Worm (Caenorhabditis elegans): ENCODE data around the gene dvc-1.
"Not testable (repeated sequence)": the region's sequence is repeated elsewhere in the genome, so short reads cannot be mapped to it uniquely, and the experiment has no call there.

dvc-1 gene

DNA sequence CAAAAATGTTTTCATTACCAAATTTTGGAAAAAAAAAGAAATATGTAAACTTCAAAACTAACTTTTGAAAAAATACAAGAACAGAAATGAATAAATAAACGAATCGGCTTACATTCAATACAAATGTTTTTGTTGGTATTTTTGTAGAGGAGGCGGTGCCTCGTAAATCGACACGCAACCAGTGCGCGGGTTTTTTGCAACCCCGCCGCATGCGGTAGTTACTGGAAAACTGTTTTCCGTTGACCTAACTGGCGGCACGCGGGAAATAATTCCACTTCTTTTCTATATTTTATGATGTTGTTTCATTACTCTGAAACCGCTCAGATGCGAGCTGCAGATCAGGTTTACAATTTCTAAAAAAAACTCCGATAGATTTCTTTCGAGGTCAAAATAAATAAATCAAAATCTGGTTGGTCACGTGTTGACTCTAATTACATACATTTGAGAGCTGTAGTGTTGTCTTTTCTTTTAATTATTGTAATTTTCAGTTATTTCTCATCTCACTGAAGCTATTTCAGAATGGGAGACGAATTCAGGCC lies at the start of gene dvc-1, which contains the start of gene ima-1:
Gene dvc-1, minus strand, starts transcription at position 145 of the 539 bp plus-strand sequence.
Gene ima-1, plus strand, starts transcription at position 489 of the 539 bp plus-strand sequence.
- peak; percentile 12 for TF ChIP-seq hmbx-1 (tag; optimal IDR thresholded peaks at IDR 0.05)
- TF ChIP-seq hmg-4 (GFP tag; optimal IDR thresholded peaks at IDR 0.05): peak; percentile 50
- peak; percentile 75 for TF ChIP-seq sea-1 (GFP tag; conservative IDR thresholded peaks at IDR 0.05)
- TF ChIP-seq hnd-1 (tag; optimal IDR thresholded peaks at IDR 0.05): peak; percentile 43
- peak; percentile 0 for TF ChIP-seq ets-7 (tag; optimal IDR thresholded peaks at IDR 0.05)
- TF ChIP-seq ceh-36 (tag; optimal IDR thresholded peaks at IDR 0.05): peak; percentile 69
- no peak for TF ChIP-seq tra-4 (tag; optimal IDR thresholded peaks at IDR 0.05)
- no peak for TF ChIP-seq pes-1 (GFP tag; IDR thresholded peaks at IDR 0.05)
- peak; percentile 90 for TF ChIP-seq F13C5.2 (tag; optimal IDR thresholded peaks at IDR 0.05)
- peak; percentile 55; the same call in 1 of the 2 replicates for TF ChIP-seq scrt-1 (GFP tag; IDR thresholded peaks at IDR 0.05)
- peak; percentile 76 for TF ChIP-seq flt-1 (GFP tag; IDR thresholded peaks at IDR 0.05)
- peak; percentile 69; the same call in 1 of the 2 replicates for TF ChIP-seq tbx-11 (GFP tag; IDR thresholded peaks at IDR 0.05)
- no peak for TF ChIP-seq ama-1 (optimal IDR thresholded peaks at IDR 0.05)
- TF ChIP-seq ceh-13 (GFP tag; optimal IDR thresholded peaks at IDR 0.05): peak; percentile 65
- TF ChIP-seq tbx-37 (GFP tag; conservative IDR thresholded peaks at IDR 0.05): peak; percentile 74

- TF ChIP-seq hmbx-1 (tag; optimal IDR thresholded peaks at IDR 0.05); tbx-37 (GFP tag; conservative IDR thresholded peaks at IDR 0.05); hmg-4 (GFP tag; optimal IDR thresholded peaks at IDR 0.05): not testable (repeated sequence)
Observed at ce11 chrV:11286114-11286513, 47.0 kb upstream of the dvc-1 start, which contains the start of gene C03E10.3. Gene C03E10.3, plus strand, starts transcription at chrV:11286414.

ce11 chrV:11282272-11282671 lies 43.1 kb upstream of the dvc-1 start, which contains the start of gene gly-20:
Gene gly-20, plus strand, starts transcription at chrV:11282572.
- no peak for TF ChIP-seq ceh-13 (GFP tag; optimal IDR thresholded peaks at IDR 0.05)
- no peak for TF ChIP-seq tbx-11 (GFP tag; IDR thresholded peaks at IDR 0.05)
- TF ChIP-seq hnd-1 (tag; optimal IDR thresholded peaks at IDR 0.05): no peak
- TF ChIP-seq B0310.2 (tag; optimal IDR thresholded peaks at IDR 0.05): no peak
- no peak for TF ChIP-seq flt-1 (GFP tag; IDR thresholded peaks at IDR 0.05)
- no peak for TF ChIP-seq tra-4 (tag; optimal IDR thresholded peaks at IDR 0.05)
- no peak for TF ChIP-seq ets-7 (tag; optimal IDR thresholded peaks at IDR 0.05)
- TF ChIP-seq tbx-37 (GFP tag; conservative IDR thresholded peaks at IDR 0.05): no peak
- TF ChIP-seq pes-1 (GFP tag; IDR thresholded peaks at IDR 0.05): no peak
- no peak for TF ChIP-seq hmbx-1 (tag; optimal IDR thresholded peaks at IDR 0.05)

DNA sequence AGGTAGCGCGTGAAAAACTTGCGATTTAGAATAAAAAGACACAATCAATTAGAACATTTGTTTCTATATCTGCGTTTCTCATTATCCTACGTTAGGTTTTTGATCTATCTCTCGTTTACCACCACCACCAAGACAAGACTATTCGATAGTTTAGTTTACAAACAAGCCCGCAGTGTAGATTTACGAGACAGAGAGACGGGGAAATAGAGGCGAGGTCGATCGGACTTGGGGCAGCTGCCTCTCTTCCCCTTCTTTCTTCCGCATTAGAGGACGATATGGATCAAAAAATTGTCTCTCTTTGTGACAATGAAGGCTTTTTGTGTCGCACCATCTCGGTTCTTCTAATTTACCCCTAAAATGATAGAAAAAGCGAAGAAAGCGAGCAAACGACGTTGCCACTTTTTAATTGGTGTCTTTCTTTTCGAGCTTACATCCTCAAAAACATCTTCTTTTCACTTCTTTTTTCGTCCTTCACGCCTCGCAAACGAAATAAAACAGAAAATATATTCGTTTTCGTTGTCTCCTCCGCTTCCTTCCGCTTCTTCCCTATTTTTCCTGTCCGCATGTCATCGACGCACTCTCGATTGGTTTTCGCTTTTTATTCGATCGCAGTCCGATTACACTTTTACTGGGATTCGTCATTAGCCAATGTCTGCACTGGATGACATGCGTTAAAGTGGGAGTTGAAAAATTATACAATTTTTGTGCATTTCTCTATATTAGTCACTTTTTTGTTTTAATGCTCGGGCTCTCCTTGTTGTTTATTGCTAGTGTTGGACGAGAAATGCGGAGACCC lies 42.5 kb upstream of the dvc-1 start:
- TF ChIP-seq ceh-13 (GFP tag; optimal IDR thresholded peaks at IDR 0.05) (no peak), hmg-4 (GFP tag; optimal IDR thresholded peaks at IDR 0.05) (peak; percentile 52), ets-7 (tag; optimal IDR thresholded peaks at IDR 0.05) (no peak), scrt-1 (GFP tag; IDR thresholded peaks at IDR 0.05) (no peak), tra-4 (tag; optimal IDR thresholded peaks at IDR 0.05) (no peak)

DNA sequence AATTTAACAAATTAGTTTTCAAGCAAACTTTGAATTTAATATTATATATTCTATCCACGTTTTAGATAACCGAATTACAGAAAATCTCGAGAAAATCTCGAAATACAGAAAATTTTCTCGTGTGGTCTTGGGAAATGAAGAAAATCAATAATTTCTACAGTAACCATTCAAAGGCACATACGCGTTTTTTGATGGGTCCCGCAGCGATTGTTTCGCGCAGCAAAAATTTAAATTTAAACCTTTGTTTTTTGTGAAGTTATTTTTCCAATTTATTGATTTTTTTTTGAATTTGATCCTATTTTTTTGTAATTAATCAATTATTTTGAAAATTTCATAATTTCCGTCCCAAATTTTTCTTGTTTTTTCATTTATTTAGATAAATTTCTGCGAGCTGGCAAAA lies 40.4 kb upstream of the dvc-1 start:
- no peak for TF ChIP-seq pes-1 (GFP tag; IDR thresholded peaks at IDR 0.05)
- no peak for TF ChIP-seq tbx-37 (GFP tag; conservative IDR thresholded peaks at IDR 0.05)
- TF ChIP-seq sea-1 (GFP tag; conservative IDR thresholded peaks at IDR 0.05): no peak
- TF ChIP-seq ceh-36 (tag; optimal IDR thresholded peaks at IDR 0.05): no peak
- TF ChIP-seq tra-4 (tag; optimal IDR thresholded peaks at IDR 0.05): no peak
- no peak for TF ChIP-seq aly-1 (tag; optimal IDR thresholded peaks at IDR 0.05)

DNA sequence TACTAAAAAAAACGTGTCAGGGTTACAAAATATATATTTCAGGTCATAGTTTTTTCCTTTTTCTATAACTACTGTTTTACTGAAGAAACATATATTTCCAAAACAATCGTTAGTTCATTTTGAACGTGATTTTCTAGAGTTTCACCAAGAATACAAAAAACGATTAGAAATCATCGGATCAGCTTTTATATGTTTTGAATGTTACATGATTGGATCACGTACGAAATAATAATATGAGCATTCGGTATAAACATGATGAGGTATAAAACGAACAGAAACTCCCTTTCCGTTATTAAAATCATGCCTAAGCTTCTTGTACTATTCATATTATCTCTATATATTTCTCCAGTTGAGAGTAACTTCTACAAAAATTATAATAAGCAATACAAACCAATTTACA lies 33.7 kb upstream of the dvc-1 start, which contains the start of gene clec-223:
Gene clec-223, plus strand, starts transcription at position 301 of the 400 bp plus-strand sequence.
- no peak for TF ChIP-seq ceh-13 (GFP tag; optimal IDR thresholded peaks at IDR 0.05)
- no peak for TF ChIP-seq scrt-1 (GFP tag; IDR thresholded peaks at IDR 0.05)
- TF ChIP-seq tbx-11 (GFP tag; IDR thresholded peaks at IDR 0.05): no peak
- TF ChIP-seq hmg-4 (GFP tag; optimal IDR thresholded peaks at IDR 0.05): no peak
- TF ChIP-seq tbx-37 (GFP tag; conservative IDR thresholded peaks at IDR 0.05): no peak
- no peak for TF ChIP-seq hnd-1 (tag; optimal IDR thresholded peaks at IDR 0.05)
- TF ChIP-seq ceh-36 (tag; optimal IDR thresholded peaks at IDR 0.05): no peak
- TF ChIP-seq aly-1 (tag; optimal IDR thresholded peaks at IDR 0.05): no peak
- TF ChIP-seq hmbx-1 (tag; optimal IDR thresholded peaks at IDR 0.05): no peak
- no peak for TF ChIP-seq F13C5.2 (tag; optimal IDR thresholded peaks at IDR 0.05)

- no peak for TF ChIP-seq ama-1 (optimal IDR thresholded peaks at IDR 0.05)
- TF ChIP-seq tbx-11 (GFP tag; IDR thresholded peaks at IDR 0.05): no peak
- no peak for TF ChIP-seq hmg-4 (GFP tag; optimal IDR thresholded peaks at IDR 0.05)
- no peak for TF ChIP-seq hnd-1 (tag; optimal IDR thresholded peaks at IDR 0.05)
- TF ChIP-seq B0310.2 (tag; optimal IDR thresholded peaks at IDR 0.05): no peak
- TF ChIP-seq aly-1 (tag; optimal IDR thresholded peaks at IDR 0.05): no peak
Observed at ce11 chrV:11271051-11271450, 31.9 kb upstream of the dvc-1 start, which contains the start of gene clec-222. Gene clec-222, plus strand, starts transcription at chrV:11271351.

ce11 chrV:11268791-11269190 lies 29.7 kb upstream of the dvc-1 start, which contains the start of gene str-115:
Gene str-115, plus strand, starts transcription at chrV:11269091.
- TF ChIP-seq tbx-11 (GFP tag; IDR thresholded peaks at IDR 0.05) (no peak), sea-1 (GFP tag; conservative IDR thresholded peaks at IDR 0.05) (no peak)

All from whole organism, early embryonic.